Worm (Caenorhabditis elegans) whole organism, midembryonic: ENCODE data around the gene ZK381.2.

ENCODE experiments used
- T22C8.4 ChIP-seq: fragments of 200-800 bp; sonication (Bioruptor generic); IDR thresholded peaks from 2 replicates; pipeline ENCODE4 v1.3.6; 2022; ENCODE audit warnings: missing genetic modification characterization, missing compliant biosample characterization
- cog-1 ChIP-seq: sonication (generic microtip); optimal IDR thresholded peaks from 2 replicates; lab custom pipeline; 2016; ENCODE audit warnings: missing genetic modification characterization, missing compliant biosample characterization
- flt-1 ChIP-seq: fragments of 200-800 bp; sonication (Bioruptor generic); IDR thresholded peaks from 2 replicates; pipeline ENCODE4 v1.3.6; 2022; ENCODE audit warnings: missing genetic modification characterization, missing compliant biosample characterization
- klf-2 ChIP-seq: fragments of 200-800 bp; sonication (Bioruptor generic); conservative IDR thresholded peaks from 2 replicates; pipeline ENCODE4 v1.3.6; 2022; ENCODE audit warnings: missing genetic modification reagents, missing genetic modification characterization, missing compliant biosample characterization
- med-1 ChIP-seq: sonication (generic microtip); optimal IDR thresholded peaks from 2 replicates; lab custom pipeline; 2017; ENCODE audit warnings: missing genetic modification characterization, mild to moderate bottlenecking, missing compliant biosample characterization, antibody characterized with exemption, missing genetic modification reagents; ENCODE audit not compliant: insufficient read depth
- ref-1 ChIP-seq: fragments of 200-800 bp; sonication (Bioruptor generic); conservative IDR thresholded peaks from 2 replicates; pipeline ENCODE4 v1.3.6; 2022; ENCODE audit warnings: missing genetic modification reagents, missing genetic modification characterization, missing compliant biosample characterization
- tab-1 ChIP-seq: fragments of 200-800 bp; sonication (Bioruptor generic); IDR thresholded peaks from 2 replicates; pipeline ENCODE4 v1.3.6; 2022; ENCODE audit warnings: missing genetic modification characterization, missing compliant biosample characterization
- ztf-23 ChIP-seq: fragments of 200-800 bp; sonication (Bioruptor generic); IDR thresholded peaks from 2 replicates; pipeline ENCODE4 v1.3.6; 2022; ENCODE audit warnings: missing genetic modification reagents, missing genetic modification characterization, missing compliant biosample characterization
- ztf-29 ChIP-seq: fragments of 200-800 bp; sonication (Bioruptor generic); IDR thresholded peaks from 2 replicates; pipeline ENCODE4 v1.3.6; 2022; ENCODE audit warnings: missing genetic modification reagents, missing genetic modification characterization, missing compliant biosample characterization

ZK381.2 gene

ce11 chrIV:6974162-6974938, 9.1 kb downstream of the ZK381.2 start:
- TF ChIP-seq ref-1 (GFP tag; lab: Robert Waterston, UW) (no peak), klf-2 (GFP tag; lab: Robert Waterston, UW) (no peak), T22C8.4 (GFP tag; lab: Robert Waterston, UW) (no peak), flt-1 (GFP tag; lab: Robert Waterston, UW) (no peak), ztf-29 (GFP tag; lab: Robert Waterston, UW) (no peak)

- TF ChIP-seq tab-1 (GFP tag; lab: Robert Waterston, UW) (no peak), klf-2 (GFP tag; lab: Robert Waterston, UW) (no peak), T22C8.4 (GFP tag; lab: Robert Waterston, UW) (no peak), ztf-29 (GFP tag; lab: Robert Waterston, UW) (no peak), flt-1 (GFP tag; lab: Robert Waterston, UW) (no peak), med-1 (GFP tag; lab: Kevin White, UChicago) (no peak), ref-1 (GFP tag; lab: Robert Waterston, UW) (no peak), cog-1 (no peak), ztf-23 (GFP tag; lab: Robert Waterston, UW) (no peak)
These were observed 11.8 kb downstream of the ZK381.2 start, which contains the start of the genes pgl-1 and him-3 for ce11 chrIV:6977089-6977558. Gene pgl-1 (minus strand): TSS chrIV:6977318. Gene him-3 (plus strand): TSS chrIV:6977508.

ce11 chrIV:6978625-6979024, 13.3 kb downstream of the ZK381.2 start:
- TF ChIP-seq ref-1 (GFP tag; lab: Robert Waterston, UW) (no peak), klf-2 (GFP tag; lab: Robert Waterston, UW) (no peak), cog-1 (no peak), tab-1 (GFP tag; lab: Robert Waterston, UW) (no peak), ztf-23 (GFP tag; lab: Robert Waterston, UW) (no peak), flt-1 (GFP tag; lab: Robert Waterston, UW) (no peak), ztf-29 (GFP tag; lab: Robert Waterston, UW) (no peak), med-1 (GFP tag; lab: Kevin White, UChicago) (no peak)

ce11 chrIV:6984449-6985380, 19.4 kb downstream of the ZK381.2 start:
- TF ChIP-seq flt-1 (GFP tag; lab: Robert Waterston, UW) (0 out of 2 replicates have a peak, but pooled peaks have one; percentile 36), ztf-23 (GFP tag; lab: Robert Waterston, UW) (no peak)

ce11 chrIV:6986835-6987234, 21.5 kb downstream of the ZK381.2 start, which contains the start of gene prkl-1:
Gene prkl-1 (minus strand): TSS chrIV:6986935.
- TF ChIP-seq ref-1 (GFP tag; lab: Robert Waterston, UW), result no peak
- TF ChIP-seq cog-1, result no peak
- no peak for TF ChIP-seq med-1 (GFP tag; lab: Kevin White, UChicago)
- no peak for TF ChIP-seq flt-1 (GFP tag; lab: Robert Waterston, UW)
- TF ChIP-seq ztf-23 (GFP tag; lab: Robert Waterston, UW), result no peak
- TF ChIP-seq klf-2 (GFP tag; lab: Robert Waterston, UW), result no peak
- TF ChIP-seq ztf-29 (GFP tag; lab: Robert Waterston, UW), result no peak
- no peak for TF ChIP-seq T22C8.4 (GFP tag; lab: Robert Waterston, UW)
- TF ChIP-seq tab-1 (GFP tag; lab: Robert Waterston, UW), result no peak

ce11 chrIV:6991070-6991469, 25.8 kb downstream of the ZK381.2 start:
- TF ChIP-seq ref-1 (GFP tag; lab: Robert Waterston, UW) (no peak), klf-2 (GFP tag; lab: Robert Waterston, UW) (no peak), med-1 (GFP tag; lab: Kevin White, UChicago) (no peak), cog-1 (no peak), ztf-23 (GFP tag; lab: Robert Waterston, UW) (no peak), flt-1 (GFP tag; lab: Robert Waterston, UW) (no peak), T22C8.4 (GFP tag; lab: Robert Waterston, UW) (no peak), tab-1 (GFP tag; lab: Robert Waterston, UW) (no peak), ztf-29 (GFP tag; lab: Robert Waterston, UW) (no peak)

ce11 chrIV:6997918-6998317, 32.6 kb downstream of the ZK381.2 start:
- TF ChIP-seq ztf-29 (GFP tag; lab: Robert Waterston, UW), result no peak
- no peak for TF ChIP-seq tab-1 (GFP tag; lab: Robert Waterston, UW)
- no peak for TF ChIP-seq ref-1 (GFP tag; lab: Robert Waterston, UW)
- TF ChIP-seq flt-1 (GFP tag; lab: Robert Waterston, UW), result no peak
- TF ChIP-seq klf-2 (GFP tag; lab: Robert Waterston, UW), result no peak
- TF ChIP-seq T22C8.4 (GFP tag; lab: Robert Waterston, UW), result no peak
- no peak for TF ChIP-seq med-1 (GFP tag; lab: Kevin White, UChicago)
- TF ChIP-seq cog-1, result no peak
- no peak for TF ChIP-seq ztf-23 (GFP tag; lab: Robert Waterston, UW)

ce11 chrIV:6999206-6999605, 33.9 kb downstream of the ZK381.2 start, which contains the start of gene C25A8.5:
Gene C25A8.5 (plus strand): TSS chrIV:6999506.
- TF ChIP-seq ztf-23 (GFP tag; lab: Robert Waterston, UW) (no peak), flt-1 (GFP tag; lab: Robert Waterston, UW) (no peak), T22C8.4 (GFP tag; lab: Robert Waterston, UW) (no peak), cog-1 (no peak), med-1 (GFP tag; lab: Kevin White, UChicago) (no peak), tab-1 (GFP tag; lab: Robert Waterston, UW) (no peak), klf-2 (GFP tag; lab: Robert Waterston, UW) (no peak), ref-1 (GFP tag; lab: Robert Waterston, UW) (no peak), ztf-29 (GFP tag; lab: Robert Waterston, UW) (no peak)
